Fruit fly (Drosophila melanogaster) whole organism, embryonic: ENCODE measurements around the gene Cpr67Fa2.

Source experiments
- Bdp1 ChIP-seq: fragments of 200-800 bp; sonication (Bioruptor generic); optimal IDR thresholded peaks from 3 replicates; lab custom pipeline; 2016; ENCODE audit warnings: missing biosample characterization, missing genetic modification characterization
- CG18262 ChIP-seq: fragments of 200-800 bp; optimal IDR thresholded peaks from 3 replicates; lab custom pipeline; 2019; ENCODE audit warnings: missing biosample characterization, mild to moderate bottlenecking, missing genetic modification characterization, moderate library complexity
- CG2116 ChIP-seq: fragments of 200-800 bp; sonication (Bioruptor generic); optimal IDR thresholded peaks from 3 replicates; lab custom pipeline; 2018; ENCODE audit warnings: missing biosample characterization, mild to moderate bottlenecking, missing genetic modification characterization
- CG2120 ChIP-seq: fragments of 200-800 bp; sonication (Bioruptor generic); optimal IDR thresholded peaks from 3 replicates; lab custom pipeline; 2016; ENCODE audit warnings: missing biosample characterization, missing genetic modification characterization
- CG34224 ChIP-seq: fragments of 200-800 bp; sonication (Bioruptor generic); IDR thresholded peaks from 3 replicates; pipeline ENCODE4 v1.3.6; 2022; ENCODE audit warnings: missing biosample characterization, missing genetic modification characterization; ENCODE audit not compliant: partially characterized antibody
- CG6765 ChIP-seq: fragments of 200-800 bp; sonication (Bioruptor generic); optimal IDR thresholded peaks from 3 replicates; lab custom pipeline; 2017; ENCODE audit warnings: missing biosample characterization, mild to moderate bottlenecking, missing genetic modification characterization
- CG8290 ChIP-seq, 3 experiments: fragments of 200-800 bp; sonication (Bioruptor generic); optimal IDR thresholded peaks; 2 replicates each; lab custom pipeline; 2016 to 2019; ENCODE audit warnings: missing biosample characterization in 3 of 3, missing genetic modification characterization in 3 of 3, mild to moderate bottlenecking in 2 of 3, moderate library complexity in 1 of 3
- Ssrp ChIP-seq: fragments of 200-800 bp; sonication (Bioruptor generic); optimal IDR thresholded peaks from 2 replicates; lab custom pipeline; 2018; ENCODE audit warnings: missing biosample characterization, mild to moderate bottlenecking, missing genetic modification characterization, moderate library complexity
- ash1 ChIP-seq: fragments of 200-800 bp; sonication (Bioruptor generic); optimal IDR thresholded peaks from 2 replicates; lab custom pipeline; 2018; ENCODE audit warnings: missing biosample characterization, mild to moderate bottlenecking, missing genetic modification characterization
- btn ChIP-seq: fragments of 200-800 bp; sonication (Bioruptor generic); optimal IDR thresholded peaks from 2 replicates; lab custom pipeline; 2016; ENCODE audit warnings: missing biosample characterization, missing genetic modification characterization
- prd ChIP-seq, 3 experiments: fragments of >200 bp in 2 of 3; fragments of 200-800 bp in 1 of 3; sonication (Bioruptor generic) in 1 of 3; optimal IDR thresholded peaks in 2 of 3; IDR thresholded peaks in 1 of 3; 2 replicates in 2 of 3; 3 replicates in 1 of 3; pipeline versions ENCODE4 v1.3.6 to Lab custom; 2017 to 2022; ENCODE audit warnings: missing biosample characterization in 1 of 3, missing genetic modification characterization in 1 of 3
- slp2 ChIP-seq: fragments of 200-800 bp; sonication (Bioruptor generic); optimal IDR thresholded peaks from 2 replicates; lab custom pipeline; 2016; ENCODE audit warnings: missing biosample characterization, missing genetic modification characterization
- tna ChIP-seq: fragments of 200-800 bp; sonication (Bioruptor generic); IDR thresholded peaks from 2 replicates; pipeline ENCODE4 v1.3.6; 2022; ENCODE audit warnings: missing biosample characterization, missing genetic modification characterization; ENCODE audit not compliant: partially characterized antibody
- wor ChIP-seq: fragments of 200-800 bp; sonication (Bioruptor generic); IDR thresholded peaks from 2 replicates; pipeline ENCODE4 v1.3.6; 2022; ENCODE audit warnings: missing biosample characterization, missing genetic modification characterization

- TF ChIP-seq wor (GFP tag; lab: Robert Waterston, UW) (no peak), slp2 (GFP tag; lab: Kevin White, UChicago) (no peak), CG2116 (GFP tag; lab: Kevin White, UChicago) (no peak), CG6765 (GFP tag; lab: Kevin White, UChicago) (no peak), tna (GFP tag; lab: Robert Waterston, UW) (no peak), CG8290 (GFP tag; optimal IDR thresholded peaks at IDR 0.05; lab: Kevin White, UChicago) (no peak), CG8290 (tag; optimal IDR thresholded peaks at IDR 0.05; lab: Kevin White, UChicago) (no peak), btn (GFP tag; lab: Kevin White, UChicago) (no peak), CG2120 (GFP tag; lab: Kevin White, UChicago) (no peak), ash1 (GFP tag; lab: Kevin White, UChicago) (no peak), Ssrp (no peak), prd (optimal IDR thresholded peaks at IDR 0.05; lab: Kevin White, UChicago) (no peak), prd (GFP tag; IDR thresholded peaks at IDR 0.05; lab: Robert Waterston, UW) (no peak), CG18262 (tag; lab: Kevin White, UChicago) (no peak), Bdp1 (GFP tag; lab: Kevin White, UChicago) (no peak), CG34224 (GFP tag; lab: Robert Waterston, UW) (no peak)
These were observed 43.5 kb downstream of the Cpr67Fa2 start for dm6 chr3L:10934983-10935539.
